Worm (Caenorhabditis elegans) whole organism, L4 larva: ENCODE data around the gene F16G10.2.
A peak's percentile ranks its signal among the peaks of the same experiment; 100 is the strongest.

ENCODE experiments used
- F26F4.8 ChIP-seq: fragments of 200-800 bp; sonication (Bioruptor generic); conservative IDR thresholded peaks from 2 replicates; pipeline ENCODE4 v1.3.6; 2022; ENCODE audit warnings: missing genetic modification characterization, missing compliant biosample characterization
- F44E2.7 ChIP-seq: fragments of 200-800 bp; sonication (Bioruptor generic); IDR thresholded peaks from 2 replicates; pipeline ENCODE4 v2.1.2; 2022; ENCODE audit warnings: missing genetic modification characterization, missing compliant biosample characterization
- T26A8.4 ChIP-seq: fragments of 200-800 bp; sonication (Bioruptor generic); IDR thresholded peaks from 2 replicates; pipeline ENCODE4 v1.3.6; 2022; ENCODE audit warnings: missing genetic modification characterization, missing compliant biosample characterization
- Y105C5A.15 ChIP-seq: fragments of 200-800 bp; sonication (Bioruptor generic); IDR thresholded peaks from 2 replicates; pipeline ENCODE4 v1.3.6; 2022; ENCODE audit warnings: missing genetic modification characterization, missing compliant biosample characterization
- Y48G9A.11 ChIP-seq: fragments of 200-800 bp; sonication (Bioruptor generic); IDR thresholded peaks from 2 replicates; pipeline ENCODE4 v1.3.6; 2022; ENCODE audit warnings: missing genetic modification reagents, missing genetic modification characterization, missing compliant biosample characterization
- Y75B8A.6 ChIP-seq: fragments of 200-800 bp; sonication (Bioruptor generic); IDR thresholded peaks from 2 replicates; pipeline ENCODE4 v1.3.6; 2022; ENCODE audit warnings: missing genetic modification reagents, missing genetic modification characterization, missing compliant biosample characterization
- ZK337.2 ChIP-seq: fragments of 200-800 bp; sonication (Bioruptor generic); IDR thresholded peaks from 2 replicates; pipeline ENCODE4 v1.3.6; 2022; ENCODE audit warnings: missing genetic modification reagents, missing genetic modification characterization, missing compliant biosample characterization
- ZK546.5 ChIP-seq, 2 experiments: sonication (generic microtip); optimal IDR thresholded peaks; 2 replicates each; lab custom pipeline; 2017; ENCODE audit warnings: missing biosample characterization in 2 of 2, missing genetic modification characterization in 2 of 2
- aha-1 ChIP-seq: fragments of 150-350 bp; peaks from one replicate; lab custom pipeline; 2014; ENCODE audit warnings: missing biosample characterization, missing genetic modification characterization
- ama-1 ChIP-seq: fragments of 150-350 bp; optimal IDR thresholded peaks from 2 replicates; lab custom pipeline; 2014; ENCODE audit warnings: inconsistent platforms, mixed read lengths
- arid-1 ChIP-seq: fragments of 200-800 bp; sonication (Bioruptor generic); conservative IDR thresholded peaks from 2 replicates; pipeline ENCODE4 v1.3.6; 2022; ENCODE audit warnings: missing genetic modification reagents, missing genetic modification characterization, missing compliant biosample characterization
- attf-4 ChIP-seq: sonication (generic microtip); optimal IDR thresholded peaks from 3 replicates; lab custom pipeline; 2017; ENCODE audit warnings: missing biosample characterization, missing genetic modification characterization
- ceh-20 ChIP-seq: fragments of 200-800 bp; sonication (Bioruptor generic); IDR thresholded peaks from 2 replicates; pipeline ENCODE4 v1.3.6; 2022; ENCODE audit warnings: missing genetic modification reagents, missing genetic modification characterization, missing compliant biosample characterization
- ceh-82 ChIP-seq: sonication (generic microtip); optimal IDR thresholded peaks from 2 replicates; lab custom pipeline; 2017; ENCODE audit warnings: missing biosample characterization, missing genetic modification characterization
- ces-1 ChIP-seq: fragments of 150-350 bp; sonication (generic microtip); optimal IDR thresholded peaks from 4 replicates; lab custom pipeline; 2014; ENCODE audit warnings: missing biosample characterization, missing genetic modification reagents, missing genetic modification characterization
- ctbp-1 ChIP-seq: fragments of 200-800 bp; sonication (Bioruptor generic); IDR thresholded peaks from 2 replicates; pipeline ENCODE4 v1.3.6; 2022; ENCODE audit warnings: missing genetic modification reagents, missing genetic modification characterization, missing compliant biosample characterization
- daf-16 ChIP-seq, 3 experiments: sonication (generic microtip); optimal IDR thresholded peaks; 2 replicates each; lab custom pipeline; 2016 to 2017; ENCODE audit warnings: missing genetic modification characterization in 3 of 3, missing genetic modification reagents in 3 of 3, mild to moderate bottlenecking in 2 of 3, missing compliant biosample characterization in 2 of 3, missing biosample characterization in 1 of 3, moderate library complexity in 1 of 3
- daf-19 ChIP-seq: fragments of 200-800 bp; sonication (Bioruptor generic); conservative IDR thresholded peaks from 2 replicates; pipeline ENCODE4 v1.3.6; 2022; ENCODE audit warnings: missing genetic modification characterization, missing compliant biosample characterization
- daf-8 ChIP-seq: fragments of 200-800 bp; sonication (Bioruptor generic); IDR thresholded peaks from 2 replicates; pipeline ENCODE4 v1.3.6; 2022; ENCODE audit warnings: missing genetic modification characterization, missing compliant biosample characterization
- dmd-6 ChIP-seq: fragments of 200-800 bp; sonication (Bioruptor generic); IDR thresholded peaks from 2 replicates; pipeline ENCODE4 v1.3.6; 2022; ENCODE audit warnings: missing genetic modification reagents, missing genetic modification characterization, missing compliant biosample characterization
- duxl-1 ChIP-seq: sonication (generic microtip); optimal IDR thresholded peaks from 2 replicates; lab custom pipeline; 2016; ENCODE audit warnings: mild to moderate bottlenecking, missing genetic modification characterization, moderate library complexity, missing compliant biosample characterization; ENCODE audit not compliant: poor library complexity
- dve-1 ChIP-seq: sonication (generic microtip); optimal IDR thresholded peaks from 2 replicates; lab custom pipeline; 2017; ENCODE audit warnings: antibody characterized with exemption, mild to moderate bottlenecking, missing genetic modification characterization, missing compliant biosample characterization; ENCODE audit not compliant: insufficient read depth
- hlh-11 ChIP-seq: fragments of 200-800 bp; sonication (Bioruptor generic); optimal IDR thresholded peaks from 2 replicates; lab custom pipeline; 2018; ENCODE audit warnings: mild to moderate bottlenecking, missing genetic modification characterization, missing compliant biosample characterization
- lin-13 ChIP-seq: fragments of 150-350 bp; optimal IDR thresholded peaks from 2 replicates; lab custom pipeline; 2014; ENCODE audit warnings: missing biosample characterization, missing genetic modification reagents, missing genetic modification characterization
- lin-38 ChIP-seq: fragments of 200-800 bp; sonication (Bioruptor generic); IDR thresholded peaks from 2 replicates; pipeline ENCODE4 v1.3.6; 2022; ENCODE audit warnings: missing genetic modification reagents, missing genetic modification characterization, missing compliant biosample characterization
- lir-3 ChIP-seq: sonication (generic microtip); optimal IDR thresholded peaks from 2 replicates; lab custom pipeline; 2016; ENCODE audit warnings: mild to moderate bottlenecking, missing genetic modification characterization, missing compliant biosample characterization
- lsy-2 ChIP-seq, 2 experiments: fragments of 150-350 bp in 1 of 2; sonication (generic microtip) in 1 of 2; optimal IDR thresholded peaks; 2 replicates each; lab custom pipeline; 2014 to 2017; ENCODE audit warnings: missing biosample characterization in 2 of 2, missing genetic modification characterization in 2 of 2
- mdl-1 ChIP-seq, 2 experiments: fragments of 150-350 bp in 1 of 2; sonication (generic microtip) in 1 of 2; optimal IDR thresholded peaks; 2 replicates each; lab custom pipeline; 2014 to 2017; ENCODE audit warnings: missing biosample characterization in 2 of 2, missing genetic modification characterization in 2 of 2
- mes-2 ChIP-seq: sonication (generic microtip); optimal IDR thresholded peaks from 2 replicates; lab custom pipeline; 2016; ENCODE audit warnings: missing genotype, mild to moderate bottlenecking, missing genetic modification characterization, missing compliant biosample characterization; ENCODE audit not compliant: poor library complexity, severe bottlenecking
- mxl-3 ChIP-seq: fragments of 200-800 bp; sonication (Bioruptor generic); optimal IDR thresholded peaks from 2 replicates; lab custom pipeline; 2018; ENCODE audit warnings: mild to moderate bottlenecking, missing genetic modification characterization, missing compliant biosample characterization
- nhr-102 ChIP-seq: sonication (generic microtip); optimal IDR thresholded peaks from 2 replicates; lab custom pipeline; 2016; ENCODE audit warnings: mild to moderate bottlenecking, missing genetic modification characterization, moderate library complexity, missing compliant biosample characterization
- nhr-111 ChIP-seq: fragments of 200-800 bp; sonication (Bioruptor generic); optimal IDR thresholded peaks from 2 replicates; lab custom pipeline; 2018; ENCODE audit warnings: mild to moderate bottlenecking, missing genetic modification characterization, missing compliant biosample characterization
- nhr-28 ChIP-seq: fragments of 150-350 bp; optimal IDR thresholded peaks from 2 replicates; lab custom pipeline; 2014; ENCODE audit warnings: missing biosample characterization, missing genetic modification characterization
- nhr-41 ChIP-seq: fragments of 200-800 bp; sonication (Bioruptor generic); IDR thresholded peaks from 2 replicates; pipeline ENCODE4 v1.3.6; 2022; ENCODE audit warnings: missing genetic modification reagents, missing genetic modification characterization, missing compliant biosample characterization
- nhr-42 ChIP-seq: fragments of 200-800 bp; sonication (Bioruptor generic); IDR thresholded peaks from 2 replicates; pipeline ENCODE4 v1.3.6; 2022; ENCODE audit warnings: missing genetic modification characterization, missing compliant biosample characterization
- nhr-48 ChIP-seq: sonication (generic microtip); optimal IDR thresholded peaks from 2 replicates; lab custom pipeline; 2016; ENCODE audit warnings: mild to moderate bottlenecking, missing genetic modification characterization, missing compliant biosample characterization
- nhr-77 ChIP-seq: fragments of 150-350 bp; optimal IDR thresholded peaks from 2 replicates; lab custom pipeline; 2014; ENCODE audit warnings: missing biosample characterization, missing genetic modification characterization
- pha-4 ChIP-seq, 2 experiments: fragments of 150-350 bp in 1 of 2; fragments of 200-800 bp in 1 of 2; sonication (Bioruptor generic) in 1 of 2; IDR thresholded peaks in 1 of 2; optimal IDR thresholded peaks in 1 of 2; 2 replicates each; pipeline versions ENCODE4 v1.3.6 to Lab custom; 2014 to 2022; ENCODE audit warnings: missing genetic modification characterization in 2 of 2, missing genetic modification reagents in 2 of 2, missing biosample characterization in 1 of 2, missing compliant biosample characterization in 1 of 2
- pqm-1 ChIP-seq: sonication (generic microtip); optimal IDR thresholded peaks from 2 replicates; lab custom pipeline; 2017; ENCODE audit warnings: missing biosample characterization, missing genetic modification characterization
- rbr-2 ChIP-seq: sonication (generic microtip); optimal IDR thresholded peaks from 2 replicates; lab custom pipeline; 2016; ENCODE audit warnings: missing genotype, missing genetic modification characterization, missing compliant biosample characterization
- sdz-12 ChIP-seq: fragments of 200-800 bp; sonication (Bioruptor generic); optimal IDR thresholded peaks from 2 replicates; lab custom pipeline; 2018; ENCODE audit warnings: mild to moderate bottlenecking, missing genetic modification characterization, missing compliant biosample characterization
- set-16 ChIP-seq: fragments of 200-800 bp; sonication (Bioruptor generic); IDR thresholded peaks from 2 replicates; pipeline ENCODE4 v1.3.6; 2022; ENCODE audit warnings: missing genetic modification reagents, missing genetic modification characterization, missing compliant biosample characterization
- skn-1 ChIP-seq: fragments of 150-350 bp; optimal IDR thresholded peaks from 2 replicates; lab custom pipeline; 2014; ENCODE audit warnings: missing biosample characterization, missing genetic modification characterization
- spr-1 ChIP-seq: sonication (generic microtip); optimal IDR thresholded peaks from 2 replicates; lab custom pipeline; 2016; ENCODE audit warnings: mild to moderate bottlenecking, missing genetic modification characterization, missing compliant biosample characterization
- unc-62 ChIP-seq, 3 experiments: fragments of 150-350 bp in 1 of 3; sonication (generic microtip); optimal IDR thresholded peaks in 2 of 3; peaks in 1 of 3; 1 replicate in 1 of 3; 2 replicates in 2 of 3; lab custom pipeline; 2014 to 2017; ENCODE audit warnings: missing biosample characterization in 3 of 3, missing genetic modification characterization in 3 of 3, missing genetic modification reagents in 3 of 3, missing genotype in 1 of 3
- vab-7 ChIP-seq: fragments of 200-800 bp; sonication (Bioruptor generic); IDR thresholded peaks from 2 replicates; pipeline ENCODE4 v1.3.6; 2022; ENCODE audit warnings: missing genetic modification reagents, missing genetic modification characterization, missing compliant biosample characterization
- zip-11 ChIP-seq: fragments of 200-800 bp; sonication (Bioruptor generic); IDR thresholded peaks from 2 replicates; pipeline ENCODE4 v1.3.6; 2022; ENCODE audit warnings: missing genetic modification characterization, missing compliant biosample characterization

The F16G10.2 gene

ce11 chrII:2415439-2415838, 40.4 kb downstream of the F16G10.2 start, which contains the start of gene fbxa-4:
fbxa-4 (minus strand) TSS chrII:2415531.
- no peak for TF ChIP-seq nhr-102 (tag; lab: Kevin White, UChicago)
- no peak for TF ChIP-seq F44E2.7 (GFP tag; lab: Robert Waterston, UW)
- TF ChIP-seq nhr-77 (tag; lab: Kevin White, UChicago): peak; percentile 67
- no peak for TF ChIP-seq F26F4.8
- TF ChIP-seq dve-1 (tag; lab: Kevin White, UChicago): peak; percentile 75
- TF ChIP-seq dmd-6 (GFP tag; lab: Robert Waterston, UW): 0 out of 2 replicates have a peak, but pooled peaks have one; percentile 32
- TF ChIP-seq lir-3 (tag; lab: Kevin White, UChicago): no peak
- no peak for TF ChIP-seq vab-7 (GFP tag; lab: Robert Waterston, UW)
- TF ChIP-seq ZK337.2 (GFP tag; lab: Robert Waterston, UW): no peak
- no peak for TF ChIP-seq daf-16 (GFP tag; optimal IDR thresholded peaks at IDR 0.05; lab: Kevin White, UChicago)
- peak; percentile 87 for TF ChIP-seq daf-16 (tag; optimal IDR thresholded peaks at IDR 0.05; lab: Kevin White, UChicago)
- no peak for TF ChIP-seq ces-1 (GFP tag; lab: Kevin White, UChicago)
- no peak for TF ChIP-seq duxl-1
- no peak for TF ChIP-seq ceh-20 (GFP tag; lab: Robert Waterston, UW)
- no peak for TF ChIP-seq lin-38 (GFP tag; lab: Robert Waterston, UW)
- no peak for TF ChIP-seq ctbp-1 (GFP tag; lab: Robert Waterston, UW)
- peak in 1 of 2 experiments; percentile 4 for TF ChIP-seq lsy-2 (tag; optimal IDR thresholded peaks at IDR 0.05; lab: Kevin White, UChicago)
- no peak for TF ChIP-seq lin-13 (GFP tag; lab: Kevin White, UChicago)
- peak; percentile 52 for TF ChIP-seq pqm-1
- no peak for TF ChIP-seq set-16 (GFP tag; lab: Robert Waterston, UW)
- peak; percentile 47 for TF ChIP-seq hlh-11 (tag; lab: Kevin White, UChicago)
- no peak for TF ChIP-seq sdz-12 (GFP tag; lab: Kevin White, UChicago)
- peak; percentile 93 for TF ChIP-seq nhr-28
- TF ChIP-seq rbr-2 (tag; lab: Kevin White, UChicago): no peak
- TF ChIP-seq arid-1: no peak
- no peak for TF ChIP-seq spr-1 (tag; lab: Kevin White, UChicago)
- TF ChIP-seq Y48G9A.11 (GFP tag; lab: Robert Waterston, UW): no peak
- no peak for TF ChIP-seq attf-4
- TF ChIP-seq pha-4 (GFP tag; IDR thresholded peaks at IDR 0.05; lab: Robert Waterston, UW): no peak
- no peak for TF ChIP-seq pha-4 (tag; optimal IDR thresholded peaks at IDR 0.05; lab: Kevin White, UChicago)
- peak in 1 of 2 experiments; percentile 56 for TF ChIP-seq unc-62 (GFP tag; optimal IDR thresholded peaks at IDR 0.05 in 1 of 2; lab: Kevin White, UChicago)
- TF ChIP-seq unc-62 (tag; optimal IDR thresholded peaks at IDR 0.05; lab: Kevin White, UChicago): no peak
- TF ChIP-seq mes-2: peak; percentile 18
- TF ChIP-seq mxl-3: no peak

ce11 chrII:2417889-2418288, 42.8 kb downstream of the F16G10.2 start, which contains the start of the genes F42G2.5 and F42G2.7:
F42G2.5 (minus strand) TSS chrII:2417989.
F42G2.7 (plus strand) TSS chrII:2418158.
- TF ChIP-seq daf-16 (GFP tag; optimal IDR thresholded peaks at IDR 0.05; lab: Kevin White, UChicago): no peak
- peak; percentile 80 for TF ChIP-seq daf-16 (tag; optimal IDR thresholded peaks at IDR 0.05; lab: Kevin White, UChicago)
- no peak for TF ChIP-seq nhr-77 (tag; lab: Kevin White, UChicago)
- TF ChIP-seq daf-19: no peak
- no peak for TF ChIP-seq aha-1 (tag; lab: Kevin White, UChicago)
- TF ChIP-seq Y105C5A.15 (GFP tag; lab: Robert Waterston, UW): no peak
- peak; percentile 45 for TF ChIP-seq pqm-1
- TF ChIP-seq nhr-28: peak; percentile 32
- no peak for TF ChIP-seq Y75B8A.6
- no peak for TF ChIP-seq zip-11 (GFP tag; lab: Robert Waterston, UW)

DNA sequence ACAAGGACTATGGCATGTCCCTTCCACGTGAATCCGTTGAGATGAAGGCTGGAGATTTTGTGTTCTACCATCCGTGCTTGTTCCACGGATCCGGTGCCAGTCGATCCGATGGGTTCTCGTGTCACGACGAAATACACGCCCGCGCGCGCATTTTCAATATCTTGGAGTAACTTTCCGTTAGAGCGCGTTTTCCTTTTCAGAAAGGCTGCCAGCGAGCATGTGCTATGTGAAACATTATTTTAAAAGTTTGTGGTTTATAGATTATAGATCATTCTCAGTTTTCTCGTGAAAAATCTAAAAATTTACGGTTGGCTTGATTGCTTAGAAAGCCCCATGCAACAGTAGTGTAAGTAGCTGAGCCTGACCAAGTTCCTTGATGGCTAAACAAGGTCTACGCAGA, 43.8 kb downstream of the F16G10.2 start, which contains the start of gene fbxc-20:
Gene fbxc-20, plus strand, starts transcription at position 301 of the 400 bp plus-strand sequence.
- TF ChIP-seq ZK546.5 (tag; optimal IDR thresholded peaks at IDR 0.05; lab: Kevin White, UChicago) (no peak), ceh-20 (GFP tag; lab: Robert Waterston, UW) (no peak), dmd-6 (GFP tag; lab: Robert Waterston, UW) (no peak), nhr-48 (tag; lab: Kevin White, UChicago) (no peak), skn-1 (tag; lab: Kevin White, UChicago) (no peak), nhr-41 (GFP tag; lab: Robert Waterston, UW) (no peak), ceh-82 (tag; lab: Kevin White, UChicago) (no peak), mdl-1 (tag; optimal IDR thresholded peaks at IDR 0.05; lab: Kevin White, UChicago) (no peak), daf-8 (no peak), nhr-111 (GFP tag; lab: Kevin White, UChicago) (no peak), nhr-42 (GFP tag; lab: Robert Waterston, UW) (no peak), ama-1 (lab: Kevin White, UChicago) (no peak), pqm-1 (no peak), T26A8.4 (GFP tag; lab: Robert Waterston, UW) (no peak), lin-13 (GFP tag; lab: Kevin White, UChicago) (no peak), ZK337.2 (GFP tag; lab: Robert Waterston, UW) (no peak), rbr-2 (tag; lab: Kevin White, UChicago) (no peak)
